Fruit fly (Drosophila melanogaster) whole organism, embryonic: ENCODE measurements around the gene bmm.

Experiments
- Asciz ChIP-seq: fragments of 200-800 bp; sonication (Bioruptor generic); optimal IDR thresholded peaks from 2 replicates; lab custom pipeline; 2017; ENCODE audit warnings: missing biosample characterization, mild to moderate bottlenecking, missing genetic modification characterization, missing genetic modification reagents
- Atf6 ChIP-seq: fragments of 200-800 bp; sonication (Bioruptor generic); IDR thresholded peaks from 2 replicates; pipeline ENCODE4 v1.3.6; 2022; ENCODE audit warnings: missing biosample characterization, missing genetic modification characterization
- Bgb ChIP-seq: fragments of 200-800 bp; sonication (Bioruptor generic); IDR thresholded peaks from 2 replicates; pipeline ENCODE4 v1.3.6; 2022; ENCODE audit warnings: missing biosample characterization, missing genetic modification characterization; ENCODE audit not compliant: partially characterized antibody
- C15 ChIP-seq: fragments of 200-800 bp; sonication (Bioruptor generic); IDR thresholded peaks from 3 replicates; pipeline ENCODE4 v1.3.6; 2022; ENCODE audit warnings: missing biosample characterization, missing genetic modification characterization
- CG11093 ChIP-seq: fragments of 200-800 bp; sonication (Bioruptor generic); IDR thresholded peaks from 3 replicates; pipeline ENCODE4 v1.3.6; 2022; ENCODE audit warnings: missing biosample characterization, missing genetic modification characterization
- CG11456 ChIP-seq: fragments of 200-800 bp; sonication (Bioruptor generic); IDR thresholded peaks from 3 replicates; pipeline ENCODE4 v1.3.6; 2022; ENCODE audit warnings: missing biosample characterization, missing genetic modification characterization
- CG12744 ChIP-seq: fragments of 200-800 bp; sonication (Bioruptor generic); optimal IDR thresholded peaks from 2 replicates; lab custom pipeline; 2016; ENCODE audit warnings: missing biosample characterization, missing genetic modification characterization
- CG13624 ChIP-seq: fragments of 200-800 bp; sonication (Bioruptor generic); optimal IDR thresholded peaks from 2 replicates; lab custom pipeline; 2016; ENCODE audit warnings: missing biosample characterization, missing genetic modification characterization
- CG14441 ChIP-seq: fragments of 200-800 bp; sonication (Bioruptor generic); IDR thresholded peaks from 2 replicates; pipeline ENCODE4 v1.3.6; 2022; ENCODE audit warnings: missing biosample characterization, missing genetic modification characterization
- CG14965 ChIP-seq: fragments of 200-800 bp; sonication (Bioruptor generic); optimal IDR thresholded peaks from 2 replicates; lab custom pipeline; 2016; ENCODE audit warnings: missing biosample characterization, missing genetic modification characterization, borderline replicate concordance
- CG1529 ChIP-seq: fragments of 200-800 bp; sonication (Bioruptor generic); optimal IDR thresholded peaks from 3 replicates; lab custom pipeline; 2018; ENCODE audit warnings: missing biosample characterization, missing genetic modification characterization
- CG32767 ChIP-seq: fragments of 200-800 bp; sonication (Bioruptor generic); IDR thresholded peaks from 2 replicates; pipeline ENCODE4 v1.3.6; 2022; ENCODE audit warnings: missing biosample characterization, missing genetic modification characterization
- CG3995 ChIP-seq: fragments of 200-800 bp; sonication (Bioruptor generic); optimal IDR thresholded peaks from 3 replicates; lab custom pipeline; 2016; ENCODE audit warnings: missing biosample characterization, missing genetic modification characterization
- CG4360 ChIP-seq: fragments of 200-800 bp; sonication (Bioruptor generic); IDR thresholded peaks from 2 replicates; pipeline ENCODE4 v1.3.6; 2022; ENCODE audit warnings: missing biosample characterization, missing genetic modification characterization
- CG4404 ChIP-seq: fragments of 200-800 bp; sonication (Bioruptor generic); IDR thresholded peaks from 2 replicates; pipeline ENCODE4 v1.3.6; 2022; ENCODE audit warnings: missing biosample characterization, missing genetic modification characterization
- CG4424 ChIP-seq: fragments of 200-800 bp; sonication (Bioruptor generic); optimal IDR thresholded peaks from 3 replicates; lab custom pipeline; 2016; ENCODE audit warnings: missing biosample characterization, missing genetic modification characterization
- CG9797 ChIP-seq: fragments of 200-800 bp; sonication (Bioruptor generic); optimal IDR thresholded peaks from 3 replicates; lab custom pipeline; 2018; ENCODE audit warnings: missing biosample characterization, mild to moderate bottlenecking, missing genetic modification characterization
- CoRest ChIP-seq: fragments of 200-800 bp; sonication (Bioruptor generic); optimal IDR thresholded peaks from 3 replicates; lab custom pipeline; 2018; ENCODE audit warnings: missing biosample characterization, mild to moderate bottlenecking, missing genetic modification characterization, moderate library complexity
- CrebB ChIP-seq: fragments of 200-800 bp; sonication (Bioruptor generic); optimal IDR thresholded peaks from 3 replicates; lab custom pipeline; 2018; ENCODE audit warnings: missing biosample characterization, mild to moderate bottlenecking, missing genetic modification characterization
- D19A ChIP-seq: fragments of 200-800 bp; optimal IDR thresholded peaks from 3 replicates; lab custom pipeline; 2019; ENCODE audit warnings: missing biosample characterization, mild to moderate bottlenecking, missing genetic modification characterization, moderate library complexity
- D19B ChIP-seq: fragments of 200-800 bp; sonication (Bioruptor generic); optimal IDR thresholded peaks from 2 replicates; lab custom pipeline; 2017; ENCODE audit warnings: missing biosample characterization, mild to moderate bottlenecking, missing genetic modification characterization
- Dip2 ChIP-seq: fragments of 200-800 bp; sonication (Bioruptor generic); IDR thresholded peaks from 2 replicates; pipeline ENCODE4 v1.3.6; 2022; ENCODE audit warnings: missing biosample characterization, missing genetic modification characterization
- Eip74EF ChIP-seq, 2 experiments: fragments of 200-800 bp in 1 of 2; fragments of >200 bp in 1 of 2; sonication (Bioruptor generic) in 1 of 2; optimal IDR thresholded peaks; 2 replicates each; lab custom pipeline; 2017 to 2019; ENCODE audit warnings: missing biosample characterization in 2 of 2, missing genetic modification characterization in 2 of 2, mild to moderate bottlenecking in 1 of 2, moderate library complexity in 1 of 2
- Ets97D ChIP-seq: fragments of 200-800 bp; sonication (Bioruptor generic); optimal IDR thresholded peaks from 3 replicates; lab custom pipeline; 2016; ENCODE audit warnings: missing biosample characterization, missing genetic modification characterization
- H15 ChIP-seq: fragments of 200-800 bp; sonication (Bioruptor generic); IDR thresholded peaks from 3 replicates; pipeline ENCODE4 v1.3.6; 2022; ENCODE audit warnings: missing biosample characterization, missing genetic modification characterization
- HLH54F ChIP-seq: fragments of 200-800 bp; sonication (Bioruptor generic); optimal IDR thresholded peaks from 3 replicates; lab custom pipeline; 2016; ENCODE audit warnings: missing biosample characterization, missing genetic modification characterization
- NC2β ChIP-seq: fragments of 200-800 bp; sonication (Bioruptor generic); optimal IDR thresholded peaks from 2 replicates; lab custom pipeline; 2016; ENCODE audit warnings: missing biosample characterization, missing genetic modification characterization
- ab ChIP-seq: fragments of 200-800 bp; sonication (Bioruptor generic); optimal IDR thresholded peaks from 2 replicates; lab custom pipeline; 2016; ENCODE audit warnings: missing biosample characterization, missing genetic modification characterization
- ac ChIP-seq: fragments of 200-800 bp; sonication (Bioruptor generic); optimal IDR thresholded peaks from 3 replicates; lab custom pipeline; 2017; ENCODE audit warnings: missing biosample characterization, mild to moderate bottlenecking, missing genetic modification characterization
- amos ChIP-seq: fragments of 200-800 bp; sonication (Bioruptor generic); IDR thresholded peaks from 2 replicates; pipeline ENCODE4 v1.3.6; 2022; ENCODE audit warnings: missing biosample characterization, missing genetic modification characterization; ENCODE audit not compliant: partially characterized antibody
- dysf ChIP-seq: fragments of 200-800 bp; sonication (Bioruptor generic); IDR thresholded peaks from 3 replicates; pipeline ENCODE4 v1.3.6; 2022; ENCODE audit warnings: missing biosample characterization, missing genetic modification characterization
- en ChIP-seq: fragments of 200-800 bp; sonication (Bioruptor generic); optimal IDR thresholded peaks from 2 replicates; lab custom pipeline; 2016; ENCODE audit warnings: missing biosample characterization, missing genetic modification characterization
- ftz-f1 ChIP-seq: fragments of 200-800 bp; sonication (Bioruptor generic); optimal IDR thresholded peaks from 2 replicates; lab custom pipeline; 2016; ENCODE audit warnings: missing biosample characterization, missing genetic modification characterization
- fu2 ChIP-seq: fragments of 200-800 bp; sonication (Bioruptor generic); optimal IDR thresholded peaks from 2 replicates; lab custom pipeline; 2016; ENCODE audit warnings: missing biosample characterization, missing genetic modification characterization
- grau ChIP-seq: fragments of 200-800 bp; optimal IDR thresholded peaks from 3 replicates; lab custom pipeline; 2019; ENCODE audit warnings: missing biosample characterization, mild to moderate bottlenecking, missing genetic modification characterization, moderate library complexity
- lab ChIP-seq: fragments of 200-800 bp; sonication (Bioruptor generic); optimal IDR thresholded peaks from 3 replicates; lab custom pipeline; 2017; ENCODE audit warnings: missing biosample characterization, missing genetic modification characterization, mild to moderate bottlenecking, moderate library complexity, missing genetic modification reagents
- lbe ChIP-seq: fragments of 200-800 bp; sonication (Bioruptor generic); optimal IDR thresholded peaks from 2 replicates; lab custom pipeline; 2016; ENCODE audit warnings: missing biosample characterization, mild to moderate bottlenecking, missing genetic modification characterization
- lola ChIP-seq, 3 experiments: fragments of >200 bp in 2 of 3; fragments of 200-800 bp in 1 of 3; sonication (Bioruptor generic) in 1 of 3; optimal IDR thresholded peaks; 2 replicates each; lab custom pipeline; 2017 to 2019; ENCODE audit warnings: missing biosample characterization in 3 of 3, missing genetic modification characterization in 3 of 3, mild to moderate bottlenecking in 1 of 3, moderate library complexity in 1 of 3
- lov ChIP-seq, 2 experiments: fragments of 200-800 bp in 1 of 2; fragments of >200 bp in 1 of 2; sonication (Bioruptor generic) in 1 of 2; IDR thresholded peaks in 1 of 2; optimal IDR thresholded peaks in 1 of 2; 2 replicates in 1 of 2; 3 replicates in 1 of 2; pipeline versions ENCODE4 v1.3.6 to Lab custom; 2017 to 2022; ENCODE audit warnings: missing biosample characterization in 1 of 2, missing genetic modification characterization in 1 of 2
- nmo ChIP-seq: fragments of 200-800 bp; sonication (Bioruptor generic); optimal IDR thresholded peaks from 2 replicates; lab custom pipeline; 2018; ENCODE audit warnings: missing biosample characterization, mild to moderate bottlenecking, missing genetic modification characterization, moderate library complexity
- odd ChIP-seq: fragments of 200-800 bp; sonication (Bioruptor generic); optimal IDR thresholded peaks from 2 replicates; lab custom pipeline; 2017; ENCODE audit warnings: missing biosample characterization, mild to moderate bottlenecking, missing genetic modification characterization
- pb ChIP-seq: fragments of 200-800 bp; sonication (Bioruptor generic); optimal IDR thresholded peaks from 3 replicates; lab custom pipeline; 2016; ENCODE audit warnings: missing biosample characterization, missing genetic modification characterization
- repo ChIP-seq: fragments of 200-800 bp; sonication (Bioruptor generic); optimal IDR thresholded peaks from 2 replicates; lab custom pipeline; 2016; ENCODE audit warnings: missing biosample characterization, missing genetic modification characterization
- sens ChIP-seq: fragments of 200-800 bp; sonication (Bioruptor generic); peaks from one replicate; lab custom pipeline; 2016; ENCODE audit warnings: missing biosample characterization, missing genetic modification characterization
- so ChIP-seq: fragments of 200-800 bp; sonication (Bioruptor generic); IDR thresholded peaks from 3 replicates; pipeline ENCODE4 v1.3.6; 2022; ENCODE audit warnings: missing biosample characterization, missing genetic modification characterization
- sob ChIP-seq: fragments of 200-800 bp; sonication (Bioruptor generic); IDR thresholded peaks from 2 replicates; pipeline ENCODE4 v1.3.6; 2022; ENCODE audit warnings: missing biosample characterization, missing genetic modification characterization
- unc-4 ChIP-seq: fragments of 200-800 bp; sonication (Bioruptor generic); IDR thresholded peaks from 2 replicates; pipeline ENCODE4 v1.3.6; 2022; ENCODE audit warnings: missing biosample characterization, missing genetic modification characterization; ENCODE audit not compliant: partially characterized antibody
- z ChIP-seq: fragments of 200-800 bp; sonication (Bioruptor generic); IDR thresholded peaks from 3 replicates; pipeline ENCODE4 v1.3.6; 2022; ENCODE audit warnings: missing biosample characterization, missing genetic modification characterization

bmm gene

dm6 chr3L:14801854-14802616 lies 15.8 kb upstream of the bmm start, which contains the start of gene NHP2 (continued):
- TF ChIP-seq CoRest (tag; lab: Kevin White, UChicago) (peak; percentile 83), lab (no peak), Atf6 (GFP tag; lab: Robert Waterston, UW) (peak; percentile 87), repo (GFP tag; lab: Kevin White, UChicago) (no peak), lbe (peak; percentile 81), CG11456 (GFP tag; lab: Robert Waterston, UW) (no peak; the same call in 1 of the 3 replicates), CG11093 (peak; percentile 42; the same call in 2 of the 3 replicates), z (GFP tag; lab: Robert Waterston, UW) (peak; percentile 50; the same call in 1 of the 3 replicates), CG14965 (no peak), CG9797 (GFP tag; lab: Kevin White, UChicago) (peak; percentile 93), CG4424 (GFP tag; lab: Kevin White, UChicago) (peak; percentile 83), lov (optimal IDR thresholded peaks at IDR 0.05; lab: Kevin White, UChicago) (no peak), lov (GFP tag; IDR thresholded peaks at IDR 0.05; lab: Robert Waterston, UW) (peak; percentile 84), CG1529 (GFP tag; lab: Kevin White, UChicago) (no peak), en (GFP tag; lab: Kevin White, UChicago) (peak; percentile 33), Asciz (GFP tag; lab: Kevin White, UChicago) (no peak), amos (GFP tag; lab: Robert Waterston, UW) (peak; percentile 17; the same call in 1 of the 2 replicates), Dip2 (GFP tag; lab: Robert Waterston, UW) (no peak), D19A (tag; lab: Kevin White, UChicago) (peak; percentile 77), D19B (GFP tag; lab: Kevin White, UChicago) (peak; percentile 73), grau (tag; lab: Kevin White, UChicago) (peak; percentile 82), CG12744 (peak; percentile 82), C15 (GFP tag; lab: Robert Waterston, UW) (no peak), so (GFP tag; lab: Robert Waterston, UW) (peak; percentile 80; the same call in 2 of the 3 replicates), CG4360 (GFP tag; lab: Robert Waterston, UW) (peak; percentile 22; the same call in 1 of the 2 replicates), odd (GFP tag; lab: Kevin White, UChicago) (no peak), CrebB (tag; lab: Kevin White, UChicago) (peak; percentile 74), HLH54F (GFP tag; lab: Kevin White, UChicago) (peak; percentile 54), ftz-f1 (GFP tag; lab: Kevin White, UChicago) (no peak), sens (peak; percentile 89), CG4404 (GFP tag; lab: Robert Waterston, UW) (no peak), H15 (GFP tag; lab: Robert Waterston, UW) (no peak; the same call in 1 of the 3 replicates), fu2 (peak; percentile 18), nmo (GFP tag; lab: Kevin White, UChicago) (peak; percentile 85), ac (peak; percentile 34), CG14441 (GFP tag; lab: Robert Waterston, UW) (peak; percentile 71; the same call in 1 of the 2 replicates), CG13624 (GFP tag; lab: Kevin White, UChicago) (peak; percentile 49), dysf (GFP tag; lab: Robert Waterston, UW) (peak; percentile 85), pb (GFP tag; lab: Kevin White, UChicago) (no peak), lola (GFP tag; optimal IDR thresholded peaks at IDR 0.05; lab: Kevin White, UChicago) (peak in 1 of 3 experiments; percentile 66), ab (GFP tag; lab: Kevin White, UChicago) (no peak), Ets97D (GFP tag; lab: Kevin White, UChicago) (peak; percentile 84), NC2β (GFP tag; lab: Kevin White, UChicago) (peak; percentile 42), sob (GFP tag; lab: Robert Waterston, UW) (peak; percentile 80), Bgb (GFP tag; lab: Robert Waterston, UW) (0 out of 2 replicates have a peak, but pooled peaks have one; percentile 18), CG32767 (GFP tag; lab: Robert Waterston, UW) (peak; percentile 79), CG3995 (GFP tag; lab: Kevin White, UChicago) (peak; percentile 39), Eip74EF (GFP tag; optimal IDR thresholded peaks at IDR 0.05; lab: Kevin White, UChicago) (no peak), unc-4 (GFP tag; lab: Robert Waterston, UW) (peak; percentile 34)
